Fruit fly (Drosophila melanogaster) whole organism, embryonic: ENCODE data around the gene CG5172.

Experiments
- Aef1 ChIP-seq: fragments of 200-800 bp; sonication (Bioruptor generic); IDR thresholded peaks from 3 replicates; pipeline ENCODE4 v1.3.6; 2022; ENCODE audit warnings: missing biosample characterization, missing genetic modification characterization
- CG10462 ChIP-seq: fragments of 200-800 bp; sonication (Bioruptor generic); optimal IDR thresholded peaks from 2 replicates; lab custom pipeline; 2016; ENCODE audit warnings: missing biosample characterization, missing genetic modification characterization
- CG10959 ChIP-seq: fragments of 200-800 bp; sonication (Bioruptor generic); IDR thresholded peaks from 2 replicates; pipeline ENCODE4 v1.3.6; 2022; ENCODE audit warnings: missing biosample characterization, missing genetic modification characterization
- CG11247 ChIP-seq: fragments of 200-800 bp; sonication (Bioruptor generic); IDR thresholded peaks from 2 replicates; pipeline ENCODE4 v1.3.6; 2022; ENCODE audit warnings: missing biosample characterization, missing genetic modification characterization
- CG11504 ChIP-seq: fragments of 200-800 bp; sonication (Bioruptor generic); optimal IDR thresholded peaks from 3 replicates; lab custom pipeline; 2019; ENCODE audit warnings: missing biosample characterization, mild to moderate bottlenecking, missing genetic modification characterization, moderate library complexity
- CG13624 ChIP-seq: fragments of 200-800 bp; sonication (Bioruptor generic); optimal IDR thresholded peaks from 2 replicates; lab custom pipeline; 2016; ENCODE audit warnings: missing biosample characterization, missing genetic modification characterization
- CG13894 ChIP-seq: fragments of 200-800 bp; sonication (Bioruptor generic); optimal IDR thresholded peaks from 3 replicates; lab custom pipeline; 2018; ENCODE audit warnings: missing biosample characterization, mild to moderate bottlenecking, missing genetic modification characterization, moderate library complexity
- CG14050 ChIP-seq: fragments of 200-800 bp; sonication (Bioruptor generic); IDR thresholded peaks from 3 replicates; pipeline ENCODE4 v1.3.6; 2022; ENCODE audit warnings: missing biosample characterization, missing genetic modification characterization
- CG14441 ChIP-seq: fragments of 200-800 bp; sonication (Bioruptor generic); IDR thresholded peaks from 2 replicates; pipeline ENCODE4 v1.3.6; 2022; ENCODE audit warnings: missing biosample characterization, missing genetic modification characterization
- CG14965 ChIP-seq: fragments of 200-800 bp; sonication (Bioruptor generic); optimal IDR thresholded peaks from 2 replicates; lab custom pipeline; 2016; ENCODE audit warnings: missing biosample characterization, missing genetic modification characterization, borderline replicate concordance
- CG17361 ChIP-seq: fragments of 200-800 bp; sonication (Bioruptor generic); IDR thresholded peaks from 3 replicates; pipeline ENCODE4 v1.3.6; 2022; ENCODE audit warnings: missing biosample characterization, missing genetic modification characterization
- CG17829 ChIP-seq: fragments of 200-800 bp; optimal IDR thresholded peaks from 2 replicates; lab custom pipeline; 2019; ENCODE audit warnings: missing biosample characterization, mild to moderate bottlenecking, missing genetic modification characterization, moderate library complexity
- CG34224 ChIP-seq: fragments of 200-800 bp; sonication (Bioruptor generic); IDR thresholded peaks from 3 replicates; pipeline ENCODE4 v1.3.6; 2022; ENCODE audit warnings: missing biosample characterization, missing genetic modification characterization; ENCODE audit not compliant: partially characterized antibody
- CG4328 ChIP-seq: fragments of 200-800 bp; sonication (Bioruptor generic); optimal IDR thresholded peaks from 3 replicates; lab custom pipeline; 2017; ENCODE audit warnings: missing biosample characterization, missing genetic modification reagents, missing genetic modification characterization
- CG6689 ChIP-seq: fragments of 200-800 bp; sonication (Bioruptor generic); IDR thresholded peaks from 2 replicates; pipeline ENCODE4 v1.3.6; 2022; ENCODE audit warnings: missing biosample characterization, missing genetic modification characterization
- CG6854 ChIP-seq: fragments of 200-800 bp; sonication (Bioruptor generic); optimal IDR thresholded peaks from 3 replicates; lab custom pipeline; 2017; ENCODE audit warnings: missing biosample characterization, mild to moderate bottlenecking, missing genetic modification characterization
- CG7357 ChIP-seq: fragments of 200-800 bp; sonication (Bioruptor generic); IDR thresholded peaks from 3 replicates; pipeline ENCODE4 v1.3.6; 2022; ENCODE audit warnings: missing biosample characterization, missing genetic modification characterization
- CG9876 ChIP-seq: fragments of 200-800 bp; sonication (Bioruptor generic); optimal IDR thresholded peaks from 2 replicates; lab custom pipeline; 2016; ENCODE audit warnings: missing biosample characterization, missing genetic modification characterization
- Camta ChIP-seq: fragments of 200-800 bp; sonication (Bioruptor generic); optimal IDR thresholded peaks from 2 replicates; lab custom pipeline; 2016; ENCODE audit warnings: missing biosample characterization, missing genetic modification characterization
- Dip2 ChIP-seq: fragments of 200-800 bp; sonication (Bioruptor generic); IDR thresholded peaks from 2 replicates; pipeline ENCODE4 v1.3.6; 2022; ENCODE audit warnings: missing biosample characterization, missing genetic modification characterization
- E2f1 ChIP-seq: fragments of 200-800 bp; sonication (Bioruptor generic); IDR thresholded peaks from 2 replicates; pipeline ENCODE4 v1.3.6; 2022; ENCODE audit warnings: missing biosample characterization, missing genetic modification characterization
- Gsc ChIP-seq: fragments of 200-800 bp; sonication (Bioruptor generic); IDR thresholded peaks from 2 replicates; pipeline ENCODE4 v1.3.6; 2022; ENCODE audit warnings: missing biosample characterization, missing genetic modification characterization
- Hey ChIP-seq: fragments of 200-800 bp; sonication (Bioruptor generic); optimal IDR thresholded peaks from 3 replicates; lab custom pipeline; 2018; ENCODE audit warnings: missing biosample characterization, mild to moderate bottlenecking, missing genetic modification characterization
- HmgZ ChIP-seq: fragments of 200-800 bp; sonication (Bioruptor generic); optimal IDR thresholded peaks from 2 replicates; lab custom pipeline; 2018; ENCODE audit warnings: missing biosample characterization, mild to moderate bottlenecking, missing genetic modification characterization
- Hr3 ChIP-seq: fragments of 200-800 bp; sonication (Bioruptor generic); optimal IDR thresholded peaks from 3 replicates; lab custom pipeline; 2016; ENCODE audit warnings: missing biosample characterization, missing genetic modification characterization
- MBD-R2 ChIP-seq: fragments of 200-800 bp; sonication (Bioruptor generic); IDR thresholded peaks from 2 replicates; pipeline ENCODE4 v1.3.6; 2022; ENCODE audit warnings: missing biosample characterization, missing genetic modification characterization
- Med ChIP-seq: fragments of 200-800 bp; sonication (Bioruptor generic); peaks from one replicate; lab custom pipeline; 2016; ENCODE audit warnings: missing biosample characterization, missing genetic modification characterization, mild to moderate bottlenecking, inconsistent platforms, moderate library complexity
- Nf-YC ChIP-seq: fragments of 200-800 bp; optimal IDR thresholded peaks from 3 replicates; lab custom pipeline; 2019; ENCODE audit warnings: missing biosample characterization, mild to moderate bottlenecking, missing genetic modification characterization, moderate library complexity
- Stat92E ChIP-seq, 3 experiments: fragments of >200 bp in 2 of 3; fragments of 200-800 bp in 1 of 3; sonication (Bioruptor generic) in 1 of 3; optimal IDR thresholded peaks; 2 replicates each; lab custom pipeline; 2017 to 2019; ENCODE audit warnings: missing biosample characterization in 3 of 3, missing genetic modification characterization in 3 of 3, mild to moderate bottlenecking in 1 of 3, moderate library complexity in 1 of 3
- Taf1 ChIP-seq: fragments of 200-800 bp; sonication (Bioruptor generic); IDR thresholded peaks from 2 replicates; pipeline ENCODE4 v1.3.6; 2022; ENCODE audit warnings: missing biosample characterization, missing genetic modification characterization
- Trl ChIP-seq, 3 experiments: fragments of >200 bp in 2 of 3; fragments of 200-800 bp in 1 of 3; sonication (Bioruptor generic) in 1 of 3; optimal IDR thresholded peaks; 2 replicates in 1 of 3; 3 replicates in 2 of 3; lab custom pipeline; 2016 to 2017; ENCODE audit warnings: missing biosample characterization in 1 of 3, missing genetic modification characterization in 1 of 3
- bbx ChIP-seq: fragments of 200-800 bp; sonication (Bioruptor generic); IDR thresholded peaks from 2 replicates; pipeline ENCODE4 v1.3.6; 2022; ENCODE audit warnings: missing biosample characterization, missing genetic modification characterization; ENCODE audit not compliant: partially characterized antibody
- cwo ChIP-seq: fragments of 200-800 bp; sonication (Bioruptor generic); optimal IDR thresholded peaks from 3 replicates; lab custom pipeline; 2017; ENCODE audit warnings: missing biosample characterization, missing genetic modification characterization, mild to moderate bottlenecking, moderate library complexity, missing genetic modification reagents
- esg ChIP-seq: fragments of 200-800 bp; sonication (Bioruptor generic); conservative IDR thresholded peaks from 2 replicates; pipeline ENCODE4 v1.3.6; 2022; ENCODE audit warnings: missing biosample characterization, missing genetic modification characterization
- hth ChIP-seq: fragments of >200 bp; optimal IDR thresholded peaks from 2 replicates; lab custom pipeline; 2017; ENCODE audit warnings: inconsistent platforms
- jigr1 ChIP-seq: fragments of 200-800 bp; sonication (Bioruptor generic); IDR thresholded peaks from 3 replicates; pipeline ENCODE4 v1.3.6; 2022; ENCODE audit warnings: missing biosample characterization, missing genetic modification characterization
- kah ChIP-seq: fragments of 200-800 bp; sonication (Bioruptor generic); optimal IDR thresholded peaks from 2 replicates; lab custom pipeline; 2018; ENCODE audit warnings: missing biosample characterization, mild to moderate bottlenecking, missing genetic modification characterization
- kay ChIP-seq: fragments of 200-800 bp; sonication (Bioruptor generic); optimal IDR thresholded peaks from 2 replicates; lab custom pipeline; 2016; ENCODE audit warnings: missing biosample characterization, missing genetic modification characterization
- kni ChIP-seq: fragments of 200-800 bp; sonication (Bioruptor generic); optimal IDR thresholded peaks from 3 replicates; lab custom pipeline; 2017; ENCODE audit warnings: mild to moderate bottlenecking, missing biosample characterization, missing genetic modification reagents, missing genetic modification characterization
- knrl ChIP-seq: fragments of 200-800 bp; sonication (Bioruptor generic); IDR thresholded peaks from 3 replicates; pipeline ENCODE4 v1.3.6; 2022; ENCODE audit warnings: missing biosample characterization, missing genetic modification characterization; ENCODE audit not compliant: partially characterized antibody
- lmd ChIP-seq: fragments of 200-800 bp; sonication (Bioruptor generic); IDR thresholded peaks from 2 replicates; pipeline ENCODE4 v1.3.6; 2022; ENCODE audit warnings: missing biosample characterization, missing genetic modification characterization
- luna ChIP-seq: fragments of 200-800 bp; sonication (Bioruptor generic); optimal IDR thresholded peaks from 2 replicates; lab custom pipeline; 2016; ENCODE audit warnings: missing biosample characterization, missing genetic modification characterization
- mam ChIP-seq: fragments of 200-800 bp; sonication (Bioruptor generic); optimal IDR thresholded peaks from 3 replicates; lab custom pipeline; 2016; ENCODE audit warnings: missing biosample characterization, missing genetic modification characterization
- oc ChIP-seq: fragments of 200-800 bp; sonication (Bioruptor generic); optimal IDR thresholded peaks from 2 replicates; lab custom pipeline; 2018; ENCODE audit warnings: missing biosample characterization, mild to moderate bottlenecking, missing genetic modification characterization, moderate library complexity
- scrt ChIP-seq: fragments of 200-800 bp; sonication (Bioruptor generic); optimal IDR thresholded peaks from 2 replicates; lab custom pipeline; 2018; ENCODE audit warnings: missing biosample characterization, mild to moderate bottlenecking, missing genetic modification characterization, moderate library complexity
- shn ChIP-seq: fragments of 200-800 bp; sonication (Bioruptor generic); optimal IDR thresholded peaks from 3 replicates; lab custom pipeline; 2016; ENCODE audit warnings: missing biosample characterization, missing genetic modification characterization
- slou ChIP-seq: fragments of 200-800 bp; sonication (Bioruptor generic); optimal IDR thresholded peaks from 3 replicates; lab custom pipeline; 2016; ENCODE audit warnings: missing biosample characterization, missing genetic modification characterization
- sob ChIP-seq: fragments of 200-800 bp; sonication (Bioruptor generic); IDR thresholded peaks from 2 replicates; pipeline ENCODE4 v1.3.6; 2022; ENCODE audit warnings: missing biosample characterization, missing genetic modification characterization
- sr ChIP-seq: fragments of 200-800 bp; sonication (Bioruptor generic); IDR thresholded peaks from 3 replicates; pipeline ENCODE4 v1.3.6; 2022; ENCODE audit warnings: missing biosample characterization, missing genetic modification characterization
- sug ChIP-seq: fragments of 200-800 bp; optimal IDR thresholded peaks from 2 replicates; lab custom pipeline; 2019; ENCODE audit warnings: missing biosample characterization, mild to moderate bottlenecking, missing genetic modification characterization, moderate library complexity
- z ChIP-seq: fragments of 200-800 bp; sonication (Bioruptor generic); IDR thresholded peaks from 3 replicates; pipeline ENCODE4 v1.3.6; 2022; ENCODE audit warnings: missing biosample characterization, missing genetic modification characterization

The CG5172 gene

dm6 chrX:17176542-17176941, 44.7 kb upstream of the CG5172 start (continued):
- TF ChIP-seq Gsc (GFP tag; lab: Robert Waterston, UW), result no peak
- TF ChIP-seq cwo, result peak; percentile 34
- TF ChIP-seq CG11504 (tag; lab: Kevin White, UChicago), result peak; percentile 65
- TF ChIP-seq kay (GFP tag; lab: Kevin White, UChicago), result no peak
- peak; percentile 62 for TF ChIP-seq CG6689 (GFP tag; lab: Robert Waterston, UW)
- TF ChIP-seq Stat92E (GFP tag; optimal IDR thresholded peaks at IDR 0.05; lab: Kevin White, UChicago), result no peak
- no peak for TF ChIP-seq CG4328
- peak; percentile 32 for TF ChIP-seq scrt
- TF ChIP-seq CG13624 (GFP tag; lab: Kevin White, UChicago), result peak; percentile 62
- TF ChIP-seq sr (GFP tag; lab: Robert Waterston, UW), result no peak
- TF ChIP-seq Camta (GFP tag; lab: Kevin White, UChicago), result peak; percentile 48
- TF ChIP-seq Hr3 (GFP tag; lab: Kevin White, UChicago), result peak; percentile 23
- no peak; the same call in 1 of the 2 replicates for TF ChIP-seq MBD-R2
- TF ChIP-seq sug (tag; lab: Kevin White, UChicago), result peak; percentile 3
- no peak for TF ChIP-seq Hey
- no peak for TF ChIP-seq kni
- TF ChIP-seq esg (GFP tag; lab: Robert Waterston, UW), result peak; percentile 68
- no peak for TF ChIP-seq knrl
- no peak for TF ChIP-seq CG9876 (GFP tag; lab: Kevin White, UChicago)
- no peak for TF ChIP-seq CG10462 (GFP tag; lab: Kevin White, UChicago)
- no peak for TF ChIP-seq z (GFP tag; lab: Robert Waterston, UW)
- TF ChIP-seq Aef1, result peak; percentile 43; the same call in 2 of the 3 replicates
- TF ChIP-seq mam (GFP tag; lab: Kevin White, UChicago), result peak; percentile 49
- no peak for TF ChIP-seq CG14965 (GFP tag; lab: Kevin White, UChicago)
- no peak for TF ChIP-seq kah
- TF ChIP-seq bbx, result no peak
- TF ChIP-seq CG11247, result peak; percentile 54; the same call in 1 of the 2 replicates
- peak; percentile 74 for TF ChIP-seq CG14441 (GFP tag; lab: Robert Waterston, UW)
- TF ChIP-seq Med (GFP tag; lab: Kevin White, UChicago), result peak; percentile 80
- TF ChIP-seq hth, result no peak
- TF ChIP-seq Taf1 (GFP tag; lab: Robert Waterston, UW), result no peak
- no peak for TF ChIP-seq Trl (optimal IDR thresholded peaks at IDR 0.05; lab: Kevin White, UChicago)
- TF ChIP-seq Trl (GFP tag; optimal IDR thresholded peaks at IDR 0.05; lab: Kevin White, UChicago), result peak; percentile 59
- 0 out of 3 replicates have a peak, but pooled peaks have one; percentile 34 for TF ChIP-seq CG7357 (GFP tag; lab: Robert Waterston, UW)
- no peak for TF ChIP-seq slou (GFP tag; lab: Kevin White, UChicago)
- TF ChIP-seq oc, result peak; percentile 66
- peak; percentile 36 for TF ChIP-seq CG13894 (tag; lab: Kevin White, UChicago)
- peak; percentile 69 for TF ChIP-seq CG14050 (GFP tag; lab: Robert Waterston, UW)
- TF ChIP-seq CG6854, result no peak
- TF ChIP-seq E2f1 (GFP tag; lab: Robert Waterston, UW), result peak; percentile 63
- TF ChIP-seq Dip2 (GFP tag; lab: Robert Waterston, UW), result no peak
- peak; percentile 74 for TF ChIP-seq lmd (GFP tag; lab: Robert Waterston, UW)
- 0 out of 3 replicates have a peak, but pooled peaks have one; percentile 32 for TF ChIP-seq CG17361
- no peak; the same call in 2 of the 3 replicates for TF ChIP-seq CG34224 (GFP tag; lab: Robert Waterston, UW)
- 0 out of 2 replicates have a peak, but pooled peaks have one; percentile 56 for TF ChIP-seq sob
- TF ChIP-seq CG10959, result no peak
- TF ChIP-seq luna (GFP tag; lab: Kevin White, UChicago), result no peak
- TF ChIP-seq CG17829 (tag; lab: Kevin White, UChicago), result peak; percentile 17
- no peak for TF ChIP-seq HmgZ
- peak; percentile 53 for TF ChIP-seq Nf-YC
- peak; percentile 16 for TF ChIP-seq shn (GFP tag; lab: Kevin White, UChicago)
- TF ChIP-seq jigr1 (GFP tag; lab: Robert Waterston, UW), result no peak
